Worm (Caenorhabditis elegans) whole organism, L3 larva: ENCODE data around the gene ari-2.
A peak's percentile ranks its signal among the peaks of the same experiment; 100 is the strongest.

Experiments
- ZK546.5 ChIP-seq: sonication (generic microtip); optimal IDR thresholded peaks from 2 replicates; lab custom pipeline; 2017; ENCODE audit warnings: missing biosample characterization, missing genetic modification characterization
- aly-2 ChIP-seq: fragments of 150-350 bp; optimal IDR thresholded peaks from 2 replicates; lab custom pipeline; 2014; ENCODE audit warnings: missing biosample characterization, missing genetic modification characterization
- ama-1 ChIP-seq: fragments of 150-350 bp; optimal IDR thresholded peaks from 2 replicates; lab custom pipeline; 2018
- ceh-16 ChIP-seq: sonication (generic microtip); optimal IDR thresholded peaks from 2 replicates; lab custom pipeline; 2017; ENCODE audit warnings: missing biosample characterization, missing genetic modification characterization
- ceh-9 ChIP-seq: sonication (generic microtip); optimal IDR thresholded peaks from 2 replicates; lab custom pipeline; 2018; ENCODE audit warnings: missing biosample characterization, missing genetic modification characterization
- daf-12 ChIP-seq: fragments of 150-350 bp; optimal IDR thresholded peaks from 2 replicates; lab custom pipeline; 2014; ENCODE audit warnings: missing biosample characterization, missing genetic modification reagents, missing genetic modification characterization
- egl-5 ChIP-seq: fragments of 150-350 bp; optimal IDR thresholded peaks from 2 replicates; lab custom pipeline; 2017; ENCODE audit warnings: missing biosample characterization, missing genetic modification reagents, missing genetic modification characterization, inconsistent platforms
- elt-1 ChIP-seq: fragments of 150-350 bp; optimal IDR thresholded peaks from 2 replicates; lab custom pipeline; 2014; ENCODE audit warnings: missing biosample characterization, missing genetic modification characterization
- eor-1 ChIP-seq, 2 experiments: fragments of 150-350 bp; optimal IDR thresholded peaks; 2 replicates each; lab custom pipeline; 2014 to 2018; ENCODE audit warnings: missing biosample characterization in 2 of 2, missing genetic modification characterization in 2 of 2
- fkh-10 ChIP-seq: sonication (generic microtip); optimal IDR thresholded peaks from 2 replicates; lab custom pipeline; 2017; ENCODE audit warnings: missing biosample characterization, missing genetic modification reagents, missing genetic modification characterization
- fkh-2 ChIP-seq: fragments of 150-350 bp; optimal IDR thresholded peaks from 2 replicates; lab custom pipeline; 2014; ENCODE audit warnings: missing biosample characterization, missing genetic modification reagents, missing genetic modification characterization
- fos-1 ChIP-seq: fragments of 150-350 bp; optimal IDR thresholded peaks from 2 replicates; lab custom pipeline; 2014; ENCODE audit warnings: missing biosample characterization, missing genetic modification characterization
- hmg-11 ChIP-seq: sonication (generic microtip); optimal IDR thresholded peaks from 2 replicates; lab custom pipeline; 2016; ENCODE audit warnings: missing genetic modification characterization, missing compliant biosample characterization
- lin-15B ChIP-seq: fragments of 150-350 bp; optimal IDR thresholded peaks from 2 replicates; lab custom pipeline; 2014; ENCODE audit warnings: missing biosample characterization, missing genetic modification characterization
- lin-39 ChIP-seq: fragments of 150-350 bp; optimal IDR thresholded peaks from 2 replicates; lab custom pipeline; 2018; ENCODE audit warnings: missing biosample characterization, missing genetic modification reagents, missing genetic modification characterization
- mdl-1 ChIP-seq: fragments of 150-350 bp; optimal IDR thresholded peaks from 2 replicates; lab custom pipeline; 2014; ENCODE audit warnings: missing biosample characterization, missing genetic modification characterization
- nfya-1 ChIP-seq: sonication (generic microtip); optimal IDR thresholded peaks from 2 replicates; lab custom pipeline; 2017; ENCODE audit warnings: missing genetic modification characterization, mild to moderate bottlenecking, missing compliant biosample characterization, antibody characterized with exemption, moderate library complexity; ENCODE audit not compliant: insufficient read depth
- nhr-12 ChIP-seq: fragments of 150-350 bp; optimal IDR thresholded peaks from 2 replicates; lab custom pipeline; 2014; ENCODE audit warnings: missing biosample characterization, missing genetic modification characterization
- nhr-237 ChIP-seq: fragments of 150-350 bp; optimal IDR thresholded peaks from 2 replicates; lab custom pipeline; 2014; ENCODE audit warnings: missing biosample characterization, missing genetic modification characterization
- nhr-25 ChIP-seq: sonication (generic microtip); optimal IDR thresholded peaks from 2 replicates; lab custom pipeline; 2017; ENCODE audit warnings: missing biosample characterization, missing genetic modification characterization
- nhr-43 ChIP-seq: sonication (generic microtip); optimal IDR thresholded peaks from 2 replicates; lab custom pipeline; 2016; ENCODE audit warnings: mild to moderate bottlenecking, missing genetic modification characterization, missing compliant biosample characterization; ENCODE audit not compliant: poor library complexity, severe bottlenecking
- nhr-67 ChIP-seq: fragments of 150-350 bp; optimal IDR thresholded peaks from 2 replicates; lab custom pipeline; 2014; ENCODE audit warnings: missing biosample characterization, missing genetic modification characterization
- nhr-77 ChIP-seq: fragments of 150-350 bp; optimal IDR thresholded peaks from 2 replicates; lab custom pipeline; 2014; ENCODE audit warnings: missing biosample characterization, missing genetic modification characterization
- pha-4 ChIP-seq: fragments of 150-350 bp; optimal IDR thresholded peaks from 2 replicates; lab custom pipeline; 2014; ENCODE audit warnings: missing biosample characterization, missing genetic modification reagents, missing genetic modification characterization
- unc-39 ChIP-seq: sonication (generic microtip); optimal IDR thresholded peaks from 4 replicates; lab custom pipeline; 2017; ENCODE audit warnings: missing biosample characterization, missing genetic modification characterization
- zag-1 ChIP-seq: fragments of 150-350 bp; optimal IDR thresholded peaks from 2 replicates; lab custom pipeline; 2014; ENCODE audit warnings: missing biosample characterization, missing genetic modification characterization
- ztf-4 ChIP-seq: fragments of 150-350 bp; optimal IDR thresholded peaks from 2 replicates; lab custom pipeline; 2014; ENCODE audit warnings: missing biosample characterization, missing genetic modification characterization

ari-2 gene

ce11 chrIV:5550676-5551184, at the start of gene ari-2:
TSS of gene ari-2 (plus strand) at chrIV:5551134.
- TF ChIP-seq pha-4 (tag; lab: Kevin White, UChicago), result peak; percentile 16
- no peak for TF ChIP-seq daf-12 (tag; lab: Kevin White, UChicago)
- TF ChIP-seq zag-1 (tag; lab: Kevin White, UChicago), result no peak
- peak; percentile 62 for TF ChIP-seq ama-1
- TF ChIP-seq nfya-1 (tag; lab: Kevin White, UChicago), result peak; percentile 36
- TF ChIP-seq nhr-25 (tag; lab: Kevin White, UChicago), result peak; percentile 41
- TF ChIP-seq, all 47 proteins: peak for 4

ce11 chrIV:5501414-5501813, 49.5 kb upstream of the ari-2 start:
- no peak for TF ChIP-seq aly-2 (tag; lab: Kevin White, UChicago)
- no peak for TF ChIP-seq nhr-43 (tag; lab: Kevin White, UChicago)
- no peak for TF ChIP-seq fkh-2 (tag; lab: Kevin White, UChicago)
- TF ChIP-seq ceh-16, result no peak
- no peak for TF ChIP-seq nhr-12 (tag; lab: Kevin White, UChicago)
- no peak for TF ChIP-seq egl-5 (tag; lab: Kevin White, UChicago)
- no peak for TF ChIP-seq unc-39 (tag; lab: Kevin White, UChicago)
- no peak for TF ChIP-seq nhr-237 (tag; lab: Kevin White, UChicago)

- TF ChIP-seq ceh-9 (tag; lab: Kevin White, UChicago) (no peak), fos-1 (tag; lab: Kevin White, UChicago) (no peak), nhr-25 (tag; lab: Kevin White, UChicago) (no peak), nhr-77 (tag; lab: Kevin White, UChicago) (no peak), nhr-237 (tag; lab: Kevin White, UChicago) (no peak)
- TF ChIP-seq, all 47 proteins: peak for 0
These were observed 48.3 kb upstream of the ari-2 start for ce11 chrIV:5502610-5503009.

- TF ChIP-seq unc-39 (tag; lab: Kevin White, UChicago) (no peak), elt-1 (tag; lab: Kevin White, UChicago) (peak; percentile 93)
These were observed 44.3 kb upstream of the ari-2 start for ce11 chrIV:5506642-5507041.

- TF ChIP-seq egl-5 (tag; lab: Kevin White, UChicago) (peak; percentile 13), lin-39 (tag; lab: Kevin White, UChicago) (peak; percentile 65), nhr-43 (tag; lab: Kevin White, UChicago) (no peak)
- TF ChIP-seq, all 47 proteins: peak for 2
These were observed 43.2 kb upstream of the ari-2 start for ce11 chrIV:5507754-5508153.

ce11 chrIV:5514789-5515188, 36.1 kb upstream of the ari-2 start:
- TF ChIP-seq lin-39 (tag; lab: Kevin White, UChicago), result no peak
- TF ChIP-seq fkh-10, result no peak
- TF ChIP-seq eor-1 (tag; optimal IDR thresholded peaks at IDR 0.05; lab: Kevin White, UChicago), result no peak
- no peak for TF ChIP-seq nhr-12 (tag; lab: Kevin White, UChicago)
- no peak for TF ChIP-seq nhr-67 (tag; lab: Kevin White, UChicago)
- TF ChIP-seq mdl-1 (tag; lab: Kevin White, UChicago), result no peak
- no peak for TF ChIP-seq hmg-11
- TF ChIP-seq daf-12 (tag; lab: Kevin White, UChicago), result no peak
- TF ChIP-seq lin-15B, result no peak
- no peak for TF ChIP-seq ZK546.5
- no peak for TF ChIP-seq fkh-2 (tag; lab: Kevin White, UChicago)
- TF ChIP-seq ceh-16, result no peak
- no peak for TF ChIP-seq ztf-4 (tag; lab: Kevin White, UChicago)

ce11 chrIV:5519044-5519443, 31.9 kb upstream of the ari-2 start:
- no peak for TF ChIP-seq nhr-67 (tag; lab: Kevin White, UChicago)
- peak; percentile 91 for TF ChIP-seq elt-1 (tag; lab: Kevin White, UChicago)
- TF ChIP-seq lin-39 (tag; lab: Kevin White, UChicago), result peak; percentile 18
